Worm (Caenorhabditis elegans): Measurements from ENCODE around the gene asp-19.

ce11 chrV:18734381-18734780 is 5.2 kb upstream of the asp-19 start, which contains the start of gene scl-20:
- TF ChIP-seq him-1 (tag; optimal IDR thresholded peaks at IDR 0.05): no peak
- TF ChIP-seq W03F9.2 (tag; optimal IDR thresholded peaks at IDR 0.05): no peak
- no peak for TF ChIP-seq dao-5 (tag; optimal IDR thresholded peaks at IDR 0.05)

Measured in whole organism, L4/young adult.